Fruit fly (Drosophila melanogaster): ENCODE measurements around the gene CG9555.

DNA sequence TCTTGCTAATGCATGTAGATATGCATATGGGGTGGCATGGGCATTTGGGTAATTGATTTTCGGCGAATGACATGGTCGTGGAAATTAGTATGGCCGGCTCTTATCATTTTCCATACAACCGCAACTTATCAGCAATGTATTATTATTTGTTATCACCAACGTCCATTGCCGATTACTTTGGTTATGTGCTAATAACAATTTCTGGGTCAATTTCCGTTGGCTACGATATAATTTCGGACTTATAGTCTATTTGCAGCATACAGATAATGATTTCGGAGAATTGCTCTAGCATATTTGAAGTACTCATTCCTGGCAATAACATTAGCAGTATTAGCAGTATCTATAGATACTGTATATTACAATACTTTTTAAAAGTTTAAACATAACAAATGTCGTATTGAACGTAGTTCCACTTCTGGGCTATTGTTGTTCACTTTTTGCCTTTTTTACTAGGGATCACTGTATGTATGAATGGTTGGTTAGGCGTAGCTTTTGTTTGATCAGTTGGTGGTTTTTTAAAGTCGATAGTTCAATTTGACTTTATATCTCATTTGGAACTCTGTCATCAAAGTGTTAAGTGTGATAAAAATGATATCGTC is 44.7 kb upstream of the CG9555 start, which contains the start of gene CG46397:
- TF ChIP-seq Abd-B (GFP tag; optimal IDR thresholded peaks at IDR 0.05) (no peak), sv (GFP tag; optimal IDR thresholded peaks at IDR 0.05) (no peak), psq (GFP tag; optimal IDR thresholded peaks at IDR 0.05) (no peak), h (GFP tag; optimal IDR thresholded peaks at IDR 0.05) (no peak), foxo (GFP tag; optimal IDR thresholded peaks at IDR 0.05) (no peak), usp (GFP tag; optimal IDR thresholded peaks at IDR 0.05) (no peak), rgr (GFP tag; optimal IDR thresholded peaks at IDR 0.05) (no peak), GATAd (GFP tag; optimal IDR thresholded peaks at IDR 0.05) (no peak), Dfd (GFP tag; optimal IDR thresholded peaks at IDR 0.05) (no peak)
